Fruit fly (Drosophila melanogaster) whole organism, embryonic: ENCODE results near the gene CG7079.

ENCODE experiments used
- Awh ChIP-seq: fragments of 200-800 bp; sonication (Bioruptor generic); IDR thresholded peaks from 2 replicates; pipeline ENCODE4, ENCODE4 v1.3.6; 2022; ENCODE audit warnings: missing biosample characterization, missing genetic modification characterization
- CG10959 ChIP-seq: fragments of 200-800 bp; sonication (Bioruptor generic); IDR thresholded peaks from 2 replicates; pipeline ENCODE4 v1.3.6; 2022; ENCODE audit warnings: missing biosample characterization, missing genetic modification characterization
- CG11247 ChIP-seq: fragments of 200-800 bp; sonication (Bioruptor generic); IDR thresholded peaks from 2 replicates; pipeline ENCODE4 v1.3.6; 2022; ENCODE audit warnings: missing biosample characterization, missing genetic modification characterization
- CG1233 ChIP-seq: fragments of 200-800 bp; sonication (Bioruptor generic); optimal IDR thresholded peaks from 4 replicates; lab custom pipeline; 2018; ENCODE audit warnings: missing biosample characterization, mild to moderate bottlenecking, missing genetic modification characterization
- CG13775 ChIP-seq: fragments of 200-800 bp; sonication (Bioruptor generic); optimal IDR thresholded peaks from 3 replicates; lab custom pipeline; 2017; ENCODE audit warnings: missing biosample characterization, mild to moderate bottlenecking, missing genetic modification characterization
- CG13894 ChIP-seq: fragments of 200-800 bp; sonication (Bioruptor generic); optimal IDR thresholded peaks from 3 replicates; lab custom pipeline; 2018; ENCODE audit warnings: missing biosample characterization, mild to moderate bottlenecking, missing genetic modification characterization, moderate library complexity
- CG15011 ChIP-seq: fragments of 200-800 bp; sonication (Bioruptor generic); optimal IDR thresholded peaks from 3 replicates; lab custom pipeline; 2018; ENCODE audit warnings: missing biosample characterization, mild to moderate bottlenecking, missing genetic modification characterization
- CG17186 ChIP-seq: fragments of 200-800 bp; sonication (Bioruptor generic); optimal IDR thresholded peaks from 3 replicates; lab custom pipeline; 2017; ENCODE audit warnings: missing biosample characterization, missing genetic modification reagents, missing genetic modification characterization
- CG17568 ChIP-seq: fragments of 200-800 bp; sonication (Bioruptor generic); optimal IDR thresholded peaks from 2 replicates; lab custom pipeline; 2018; ENCODE audit warnings: missing biosample characterization, mild to moderate bottlenecking, missing genetic modification characterization, moderate library complexity
- CG18476 ChIP-seq: fragments of 200-800 bp; sonication (Bioruptor generic); optimal IDR thresholded peaks from 2 replicates; lab custom pipeline; 2016; ENCODE audit warnings: missing biosample characterization, mild to moderate bottlenecking, missing genetic modification characterization
- CG31365 ChIP-seq: fragments of 200-800 bp; sonication (Bioruptor generic); optimal IDR thresholded peaks from 2 replicates; lab custom pipeline; 2018; ENCODE audit warnings: missing biosample characterization, mild to moderate bottlenecking, missing genetic modification characterization
- CG4424 ChIP-seq: fragments of 200-800 bp; sonication (Bioruptor generic); optimal IDR thresholded peaks from 3 replicates; lab custom pipeline; 2016; ENCODE audit warnings: missing biosample characterization, missing genetic modification characterization
- CG4854 ChIP-seq: fragments of 200-800 bp; sonication (Bioruptor generic); optimal IDR thresholded peaks from 2 replicates; lab custom pipeline; 2016; ENCODE audit warnings: missing biosample characterization, missing genetic modification characterization, inconsistent platforms
- CG5245 ChIP-seq: fragments of 200-800 bp; sonication (Bioruptor generic); optimal IDR thresholded peaks from 3 replicates; lab custom pipeline; 2016; ENCODE audit warnings: missing biosample characterization, missing genetic modification characterization
- CG6272 ChIP-seq: fragments of 200-800 bp; sonication (Bioruptor generic); IDR thresholded peaks from 2 replicates; pipeline ENCODE4 v1.3.6; 2022; ENCODE audit warnings: missing biosample characterization, missing genetic modification characterization
- CG6683 ChIP-seq: fragments of 200-800 bp; sonication (Bioruptor generic); optimal IDR thresholded peaks from 2 replicates; lab custom pipeline; 2017; ENCODE audit warnings: missing biosample characterization, mild to moderate bottlenecking, missing genetic modification characterization, missing genetic modification reagents
- CG6791 ChIP-seq: fragments of 200-800 bp; sonication (Bioruptor generic); IDR thresholded peaks from 3 replicates; pipeline ENCODE4 v1.3.6; 2022; ENCODE audit warnings: missing biosample characterization, missing genetic modification characterization; ENCODE audit not compliant: partially characterized antibody
- CG7372 ChIP-seq: fragments of 200-800 bp; sonication (Bioruptor generic); IDR thresholded peaks from 2 replicates; pipeline ENCODE4 v1.3.6; 2022; ENCODE audit warnings: missing biosample characterization, missing genetic modification characterization
- CG8924 ChIP-seq: fragments of 200-800 bp; optimal IDR thresholded peaks from 3 replicates; lab custom pipeline; 2019; ENCODE audit warnings: missing biosample characterization, mild to moderate bottlenecking, missing genetic modification characterization, moderate library complexity
- Dbx ChIP-seq: fragments of 200-800 bp; sonication (Bioruptor generic); IDR thresholded peaks from 3 replicates; pipeline ENCODE4 v1.3.6; 2022; ENCODE audit warnings: missing biosample characterization, missing genetic modification characterization
- Dip2 ChIP-seq: fragments of 200-800 bp; sonication (Bioruptor generic); IDR thresholded peaks from 2 replicates; pipeline ENCODE4 v1.3.6; 2022; ENCODE audit warnings: missing biosample characterization, missing genetic modification characterization
- Dp ChIP-seq: fragments of 200-800 bp; sonication (Bioruptor generic); optimal IDR thresholded peaks from 2 replicates; lab custom pipeline; 2018; ENCODE audit warnings: missing biosample characterization, mild to moderate bottlenecking, missing genetic modification characterization, moderate library complexity
- Gug ChIP-seq: fragments of 200-800 bp; sonication (Bioruptor generic); IDR thresholded peaks from 4 replicates; pipeline ENCODE4 v1.3.6; 2022; ENCODE audit warnings: missing biosample characterization, missing genetic modification characterization
- Hmx ChIP-seq: fragments of 200-800 bp; sonication (Bioruptor generic); optimal IDR thresholded peaks from 2 replicates; lab custom pipeline; 2016; ENCODE audit warnings: missing biosample characterization, missing genetic modification characterization
- Jarid2 ChIP-seq: fragments of 200-800 bp; sonication (Bioruptor generic); optimal IDR thresholded peaks from 3 replicates; lab custom pipeline; 2017; ENCODE audit warnings: mild to moderate bottlenecking, missing biosample characterization, missing genetic modification reagents, missing genetic modification characterization
- Lim3 ChIP-seq: fragments of 200-800 bp; sonication (Bioruptor generic); IDR thresholded peaks from 2 replicates; pipeline ENCODE4 v1.3.6; 2022; ENCODE audit warnings: missing biosample characterization, missing genetic modification characterization
- Nf-YC ChIP-seq: fragments of 200-800 bp; optimal IDR thresholded peaks from 3 replicates; lab custom pipeline; 2019; ENCODE audit warnings: missing biosample characterization, mild to moderate bottlenecking, missing genetic modification characterization, moderate library complexity
- Sin3A ChIP-seq: fragments of >200 bp; optimal IDR thresholded peaks from 2 replicates; lab custom pipeline; 2018
- ac ChIP-seq: fragments of 200-800 bp; sonication (Bioruptor generic); optimal IDR thresholded peaks from 3 replicates; lab custom pipeline; 2017; ENCODE audit warnings: missing biosample characterization, mild to moderate bottlenecking, missing genetic modification characterization
- ap ChIP-seq: fragments of 200-800 bp; sonication (Bioruptor generic); IDR thresholded peaks from 2 replicates; pipeline ENCODE4 v1.3.6; 2022; ENCODE audit warnings: missing biosample characterization, missing genetic modification characterization
- caup ChIP-seq: fragments of 200-800 bp; sonication (Bioruptor generic); optimal IDR thresholded peaks from 3 replicates; lab custom pipeline; 2017; ENCODE audit warnings: missing biosample characterization, mild to moderate bottlenecking, missing genetic modification characterization, moderate library complexity; ENCODE audit not compliant: severe bottlenecking
- chn ChIP-seq: fragments of 200-800 bp; sonication (Bioruptor generic); optimal IDR thresholded peaks from 2 replicates; lab custom pipeline; 2016; ENCODE audit warnings: missing biosample characterization, missing genetic modification characterization
- crc ChIP-seq: fragments of 200-800 bp; sonication (Bioruptor generic); optimal IDR thresholded peaks from 2 replicates; lab custom pipeline; 2016; ENCODE audit warnings: missing biosample characterization, missing genetic modification characterization
- cwo ChIP-seq: fragments of 200-800 bp; sonication (Bioruptor generic); optimal IDR thresholded peaks from 3 replicates; lab custom pipeline; 2017; ENCODE audit warnings: missing biosample characterization, missing genetic modification characterization, mild to moderate bottlenecking, moderate library complexity, missing genetic modification reagents
- esg ChIP-seq: fragments of 200-800 bp; sonication (Bioruptor generic); conservative IDR thresholded peaks from 2 replicates; pipeline ENCODE4 v1.3.6; 2022; ENCODE audit warnings: missing biosample characterization, missing genetic modification characterization
- eyg ChIP-seq: fragments of 200-800 bp; sonication (Bioruptor generic); optimal IDR thresholded peaks from 3 replicates; lab custom pipeline; 2016; ENCODE audit warnings: missing biosample characterization, missing genetic modification characterization
- fd64A ChIP-seq: fragments of 200-800 bp; sonication (Bioruptor generic); optimal IDR thresholded peaks from 3 replicates; lab custom pipeline; 2018; ENCODE audit warnings: missing biosample characterization, mild to moderate bottlenecking, missing genetic modification characterization
- gcm ChIP-seq: fragments of 200-800 bp; sonication (Bioruptor generic); optimal IDR thresholded peaks from 2 replicates; lab custom pipeline; 2019; ENCODE audit warnings: missing biosample characterization, mild to moderate bottlenecking, missing genetic modification characterization, moderate library complexity
- her ChIP-seq: fragments of 200-800 bp; sonication (Bioruptor generic); optimal IDR thresholded peaks from 2 replicates; lab custom pipeline; 2016; ENCODE audit warnings: missing biosample characterization, missing genetic modification characterization
- ind ChIP-seq: fragments of 200-800 bp; sonication (Bioruptor generic); optimal IDR thresholded peaks from 3 replicates; lab custom pipeline; 2016; ENCODE audit warnings: missing biosample characterization, missing genetic modification characterization
- kni ChIP-seq: fragments of 200-800 bp; sonication (Bioruptor generic); optimal IDR thresholded peaks from 3 replicates; lab custom pipeline; 2017; ENCODE audit warnings: mild to moderate bottlenecking, missing biosample characterization, missing genetic modification reagents, missing genetic modification characterization
- lab ChIP-seq: fragments of 200-800 bp; sonication (Bioruptor generic); optimal IDR thresholded peaks from 3 replicates; lab custom pipeline; 2017; ENCODE audit warnings: missing biosample characterization, missing genetic modification characterization, mild to moderate bottlenecking, moderate library complexity, missing genetic modification reagents
- lbe ChIP-seq: fragments of 200-800 bp; sonication (Bioruptor generic); optimal IDR thresholded peaks from 2 replicates; lab custom pipeline; 2016; ENCODE audit warnings: missing biosample characterization, mild to moderate bottlenecking, missing genetic modification characterization
- oc ChIP-seq: fragments of 200-800 bp; sonication (Bioruptor generic); optimal IDR thresholded peaks from 2 replicates; lab custom pipeline; 2018; ENCODE audit warnings: missing biosample characterization, mild to moderate bottlenecking, missing genetic modification characterization, moderate library complexity
- onecut ChIP-seq: fragments of 200-800 bp; sonication (Bioruptor generic); IDR thresholded peaks from 2 replicates; pipeline ENCODE4 v1.3.6; 2022; ENCODE audit warnings: missing biosample characterization, missing genetic modification characterization
- pzg ChIP-seq: fragments of 200-800 bp; sonication (Bioruptor generic); optimal IDR thresholded peaks from 3 replicates; lab custom pipeline; 2018; ENCODE audit warnings: missing biosample characterization, mild to moderate bottlenecking, missing genetic modification characterization, moderate library complexity
- schlank ChIP-seq: fragments of 200-800 bp; sonication (Bioruptor generic); optimal IDR thresholded peaks from 2 replicates; lab custom pipeline; 2018; ENCODE audit warnings: missing biosample characterization, mild to moderate bottlenecking, missing genetic modification characterization
- scrt ChIP-seq: fragments of 200-800 bp; sonication (Bioruptor generic); optimal IDR thresholded peaks from 2 replicates; lab custom pipeline; 2018; ENCODE audit warnings: missing biosample characterization, mild to moderate bottlenecking, missing genetic modification characterization, moderate library complexity
- sd ChIP-seq: fragments of 200-800 bp; sonication (Bioruptor generic); optimal IDR thresholded peaks from 3 replicates; lab custom pipeline; 2018; ENCODE audit warnings: missing biosample characterization, mild to moderate bottlenecking, missing genetic modification characterization, moderate library complexity
- seq ChIP-seq: fragments of 200-800 bp; sonication (Bioruptor generic); IDR thresholded peaks from 2 replicates; pipeline ENCODE4 v1.3.6; 2022; ENCODE audit warnings: missing biosample characterization, missing genetic modification characterization

CG7079 gene

DNA sequence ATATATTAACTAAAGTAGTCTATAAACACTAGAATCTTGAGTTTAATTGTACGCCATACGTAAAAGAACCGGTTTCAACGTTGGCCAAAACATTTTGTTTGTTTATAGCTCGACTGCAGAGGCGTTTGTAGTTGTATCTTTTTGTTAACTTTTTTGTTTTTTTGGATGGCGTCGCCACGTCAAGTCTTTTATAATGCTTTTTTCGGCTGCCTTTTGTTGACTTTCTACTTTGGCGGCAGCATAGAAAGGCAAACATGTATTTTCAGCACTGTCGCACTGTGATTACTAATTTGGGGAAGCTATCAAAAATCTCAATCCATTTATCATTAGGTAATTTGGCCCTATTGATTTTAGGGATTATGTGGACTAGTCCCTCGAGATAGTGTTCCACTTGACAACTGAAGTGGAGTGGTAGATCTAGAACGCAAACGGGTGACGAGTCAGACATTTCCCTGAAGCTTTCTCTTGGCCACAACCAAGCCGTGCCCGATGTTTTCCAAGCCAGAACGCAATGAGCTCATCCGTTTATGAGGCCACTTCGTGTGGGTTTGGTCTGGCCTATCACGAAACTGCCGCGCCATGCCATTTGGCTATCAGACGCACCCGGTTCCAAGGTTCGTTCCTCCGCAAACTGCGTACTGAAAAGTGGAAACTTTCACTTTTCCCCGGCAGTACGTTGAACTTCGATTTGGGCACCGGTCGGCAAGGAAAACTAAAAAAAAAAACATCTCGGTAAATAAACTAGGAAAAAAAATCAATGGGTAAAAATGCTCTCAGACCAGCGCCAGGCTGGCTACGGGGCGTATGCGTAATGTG lies 18.0 kb upstream of the CG7079 start:
- TF ChIP-seq caup (GFP tag; lab: Kevin White, UChicago), result no peak
- no peak for TF ChIP-seq CG5245 (GFP tag; lab: Kevin White, UChicago)
- no peak for TF ChIP-seq crc (GFP tag; lab: Kevin White, UChicago)
- TF ChIP-seq sd (tag; lab: Kevin White, UChicago), result peak; percentile 3
- TF ChIP-seq kni (GFP tag; lab: Kevin White, UChicago), result peak; percentile 66
- no peak for TF ChIP-seq Hmx (GFP tag; lab: Kevin White, UChicago)
- TF ChIP-seq scrt (GFP tag; lab: Kevin White, UChicago), result no peak
- TF ChIP-seq seq, result no peak
- no peak for TF ChIP-seq Jarid2 (GFP tag; lab: Kevin White, UChicago)
- TF ChIP-seq chn, result no peak
- no peak for TF ChIP-seq fd64A (GFP tag; lab: Kevin White, UChicago)
- no peak for TF ChIP-seq ac (GFP tag; lab: Kevin White, UChicago)
- 0 out of 3 replicates have a peak, but pooled peaks have one; percentile 21 for TF ChIP-seq CG6791 (GFP tag; lab: Robert Waterston, UW)
- TF ChIP-seq CG11247 (GFP tag; lab: Robert Waterston, UW), result no peak
- no peak for TF ChIP-seq CG1233 (GFP tag; lab: Kevin White, UChicago)
- TF ChIP-seq Awh (GFP tag; lab: Robert Waterston, UW), result no peak
- TF ChIP-seq onecut (GFP tag; lab: Robert Waterston, UW), result no peak
- TF ChIP-seq CG17568 (GFP tag; lab: Kevin White, UChicago), result no peak
- no peak for TF ChIP-seq CG6272 (GFP tag; lab: Robert Waterston, UW)
- no peak for TF ChIP-seq Dbx (GFP tag; lab: Robert Waterston, UW)
- TF ChIP-seq ap (GFP tag; lab: Robert Waterston, UW), result no peak
- no peak for TF ChIP-seq Lim3 (GFP tag; lab: Robert Waterston, UW)
- TF ChIP-seq schlank (tag; lab: Kevin White, UChicago), result no peak
- TF ChIP-seq CG8924 (tag; lab: Kevin White, UChicago), result peak; percentile 33
- TF ChIP-seq eyg (GFP tag; lab: Kevin White, UChicago), result no peak
- no peak for TF ChIP-seq CG13894
- no peak for TF ChIP-seq CG6683
- no peak for TF ChIP-seq Sin3A (lab: Kevin White, UChicago)
- no peak for TF ChIP-seq CG4424 (GFP tag; lab: Kevin White, UChicago)
- TF ChIP-seq CG17186, result no peak
- TF ChIP-seq CG31365 (tag; lab: Kevin White, UChicago), result no peak
- no peak for TF ChIP-seq cwo (GFP tag; lab: Kevin White, UChicago)
- TF ChIP-seq esg (GFP tag; lab: Robert Waterston, UW), result no peak
- peak; percentile 67; the same call in 1 of the 2 replicates for TF ChIP-seq CG7372 (GFP tag; lab: Robert Waterston, UW)
- peak; percentile 18 for TF ChIP-seq oc
- TF ChIP-seq Gug (GFP tag; lab: Robert Waterston, UW), result no peak
- no peak for TF ChIP-seq CG18476 (GFP tag; lab: Kevin White, UChicago)
- no peak for TF ChIP-seq CG13775
- TF ChIP-seq pzg, result no peak
- TF ChIP-seq her (GFP tag; lab: Kevin White, UChicago), result no peak
- no peak for TF ChIP-seq CG10959 (GFP tag; lab: Robert Waterston, UW)
- TF ChIP-seq Dip2, result no peak
- no peak for TF ChIP-seq Dp
- TF ChIP-seq CG4854 (GFP tag; lab: Kevin White, UChicago), result no peak
- TF ChIP-seq Nf-YC, result no peak
- no peak for TF ChIP-seq gcm (GFP tag; lab: Kevin White, UChicago)
- TF ChIP-seq CG15011, result no peak
- peak; percentile 53 for TF ChIP-seq lab (GFP tag; lab: Kevin White, UChicago)
- TF ChIP-seq lbe (GFP tag; lab: Kevin White, UChicago), result no peak
- no peak for TF ChIP-seq ind (GFP tag; lab: Kevin White, UChicago)
